Worm (Caenorhabditis elegans) whole organism, L2 larva: ENCODE data around the gene K01D12.8.

Source experiments
- ama-1 ChIP-seq: fragments of 150-350 bp; optimal IDR thresholded peaks from 2 replicates; lab custom pipeline; 2018; ENCODE audit warnings: inconsistent platforms
- blmp-1 ChIP-seq: sonication (generic microtip); optimal IDR thresholded peaks from 2 replicates; lab custom pipeline; 2017; ENCODE audit warnings: missing genetic modification characterization, mild to moderate bottlenecking, missing compliant biosample characterization, antibody characterized with exemption, moderate library complexity; ENCODE audit not compliant: insufficient read depth
- elt-1 ChIP-seq: fragments of 150-350 bp; optimal IDR thresholded peaks from 2 replicates; lab custom pipeline; 2014; ENCODE audit warnings: missing biosample characterization, missing genetic modification characterization
- nhr-11 ChIP-seq: fragments of 150-350 bp; optimal IDR thresholded peaks from 2 replicates; lab custom pipeline; 2014; ENCODE audit warnings: missing biosample characterization, missing genetic modification characterization
- nhr-21 ChIP-seq: fragments of 150-350 bp; optimal IDR thresholded peaks from 2 replicates; lab custom pipeline; 2014; ENCODE audit warnings: missing biosample characterization, missing genetic modification characterization
- nhr-237 ChIP-seq: fragments of 150-350 bp; optimal IDR thresholded peaks from 2 replicates; lab custom pipeline; 2014; ENCODE audit warnings: missing biosample characterization, missing genetic modification characterization
- nhr-25 ChIP-seq: fragments of 150-350 bp; sonication (generic microtip); optimal IDR thresholded peaks from 3 replicates; lab custom pipeline; 2014; ENCODE audit warnings: missing biosample characterization, missing genetic modification characterization
- nhr-6 ChIP-seq: fragments of 150-350 bp; optimal IDR thresholded peaks from 2 replicates; lab custom pipeline; 2014; ENCODE audit warnings: missing biosample characterization, missing genetic modification characterization
- unc-62 ChIP-seq: fragments of 150-350 bp; optimal IDR thresholded peaks from 2 replicates; lab custom pipeline; 2014; ENCODE audit warnings: missing biosample characterization, missing genetic modification reagents, missing genetic modification characterization
- zag-1 ChIP-seq: fragments of 150-350 bp; optimal IDR thresholded peaks from 2 replicates; lab custom pipeline; 2014; ENCODE audit warnings: missing biosample characterization, missing genetic modification characterization

DNA sequence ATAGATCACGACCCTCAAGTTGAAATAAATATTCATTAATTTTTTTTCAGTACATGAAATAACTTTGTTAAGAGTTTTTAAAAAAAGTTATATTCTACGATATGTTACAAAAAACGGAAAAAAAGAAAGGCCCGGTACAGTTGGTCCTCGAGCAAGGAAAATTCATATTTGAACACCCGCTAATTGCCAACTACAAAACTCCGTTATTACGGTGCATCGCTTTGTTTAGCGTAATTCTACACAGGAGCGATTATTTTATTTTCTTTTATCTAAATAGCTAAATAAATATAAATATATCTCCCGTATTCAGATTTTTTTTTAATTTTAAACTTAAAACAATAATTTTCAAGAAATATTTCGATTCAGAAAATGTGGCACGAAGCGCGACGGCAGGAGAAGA is 48.0 kb downstream of the K01D12.8 start, which contains the start of gene F28C1.1:
- no peak for TF ChIP-seq nhr-21 (tag; lab: Kevin White, UChicago)
- no peak for TF ChIP-seq nhr-237
- TF ChIP-seq zag-1 (tag; lab: Kevin White, UChicago): no peak
- TF ChIP-seq blmp-1 (tag; lab: Kevin White, UChicago): no peak
- no peak for TF ChIP-seq unc-62 (GFP tag; lab: Kevin White, UChicago)
- TF ChIP-seq nhr-25 (tag; lab: Kevin White, UChicago): no peak
- TF ChIP-seq elt-1 (tag; lab: Kevin White, UChicago): no peak
- TF ChIP-seq nhr-6 (tag; lab: Kevin White, UChicago): no peak
- no peak for TF ChIP-seq nhr-11 (tag; lab: Kevin White, UChicago)
- no peak for TF ChIP-seq ama-1 (lab: Kevin White, UChicago)
